Worm (Caenorhabditis elegans): ENCODE measurements around the gene C24A3.4.

Gene C24A3.4

DNA sequence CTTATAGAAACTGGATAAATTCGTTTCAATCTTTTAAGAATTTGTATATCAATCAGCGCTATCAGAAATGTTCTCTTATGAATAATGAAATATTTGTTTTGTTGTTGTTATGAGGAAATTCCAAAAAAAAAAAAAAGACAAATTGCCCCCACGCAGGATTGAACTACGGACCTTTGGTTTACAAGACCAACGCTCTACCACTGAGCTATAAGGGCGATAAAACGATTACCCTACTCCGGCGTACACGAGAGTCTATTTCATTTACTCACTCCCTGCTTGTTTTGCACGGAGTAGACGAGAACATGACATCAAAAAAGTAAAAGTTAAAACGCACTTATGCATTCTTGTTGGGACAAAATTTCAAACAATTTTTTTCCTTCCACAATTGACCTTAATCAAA, 32.1 kb downstream of the C24A3.4 start:
- peak; percentile 10 for TF ChIP-seq sma-3 (GFP tag; optimal IDR thresholded peaks at IDR 0.05)
- TF ChIP-seq nhr-10 (tag; optimal IDR thresholded peaks at IDR 0.05), result no peak
- TF ChIP-seq ztf-1 (GFP tag; conservative IDR thresholded peaks at IDR 0.05), result no peak
- peak; percentile 42 for TF ChIP-seq sma-9 (GFP tag; optimal IDR thresholded peaks at IDR 0.05)
- no peak for TF ChIP-seq sma-9 (tag; optimal IDR thresholded peaks at IDR 0.05)
- TF ChIP-seq crh-2 (tag; optimal IDR thresholded peaks at IDR 0.05), result peak; percentile 4
- TF ChIP-seq unc-55 (GFP tag; optimal IDR thresholded peaks at IDR 0.05), result no peak
- peak; percentile 26 for TF ChIP-seq nhr-21 (tag; optimal IDR thresholded peaks at IDR 0.05)
- peak; percentile 25 for TF ChIP-seq fos-1 (tag; optimal IDR thresholded peaks at IDR 0.05)

DNA sequence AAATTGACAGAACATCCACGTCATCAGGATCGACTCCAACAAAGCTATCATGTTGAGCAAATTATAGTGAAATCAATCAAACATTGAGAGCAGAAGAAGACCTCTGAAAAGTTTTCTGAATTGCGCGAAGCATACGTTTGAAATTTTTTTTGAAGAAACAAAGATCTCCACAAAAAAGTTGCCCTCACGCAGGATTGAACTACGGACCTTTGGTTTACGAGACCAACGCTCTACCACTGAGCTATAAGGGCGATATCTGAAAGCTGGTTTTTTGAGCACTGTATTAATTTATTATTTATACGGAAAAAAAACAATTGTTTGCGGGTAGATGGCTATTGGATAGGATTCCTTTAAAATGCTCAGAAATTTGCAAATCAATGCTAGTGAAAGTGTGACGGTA, 33.3 kb downstream of the C24A3.4 start:
- no peak for TF ChIP-seq zag-1 (tag; optimal IDR thresholded peaks at IDR 0.05)
- no peak for TF ChIP-seq nhr-21 (tag; optimal IDR thresholded peaks at IDR 0.05)
- no peak for TF ChIP-seq crh-2 (tag; optimal IDR thresholded peaks at IDR 0.05)
- no peak for TF ChIP-seq egl-27 (tag; optimal IDR thresholded peaks at IDR 0.05)
- no peak for TF ChIP-seq nhr-129 (tag; optimal IDR thresholded peaks at IDR 0.05)
- TF ChIP-seq mbf-1 (tag; optimal IDR thresholded peaks at IDR 0.05), result no peak
- TF ChIP-seq nhr-237 (tag; optimal IDR thresholded peaks at IDR 0.05), result no peak
- TF ChIP-seq blmp-1 (tag; optimal IDR thresholded peaks at IDR 0.05; ENCODE audit: insufficient read depth), result no peak
- no peak for TF ChIP-seq ztf-4 (tag; optimal IDR thresholded peaks at IDR 0.05)
- TF ChIP-seq lin-13 (GFP tag; optimal IDR thresholded peaks at IDR 0.05), result no peak
- TF ChIP-seq R02D3.7 (tag; optimal IDR thresholded peaks at IDR 0.05), result no peak
- TF ChIP-seq fos-1 (tag; optimal IDR thresholded peaks at IDR 0.05), result no peak
- no peak for TF ChIP-seq nhr-10 (tag; optimal IDR thresholded peaks at IDR 0.05)
- no peak for TF ChIP-seq elt-1 (tag; optimal IDR thresholded peaks at IDR 0.05)
- no peak for TF ChIP-seq nhr-23 (tag; optimal IDR thresholded peaks at IDR 0.05)
- no peak for TF ChIP-seq elt-3 (tag; optimal IDR thresholded peaks at IDR 0.05)
- no peak for TF ChIP-seq unc-39 (tag; optimal IDR thresholded peaks at IDR 0.05)
- TF ChIP-seq nhr-11 (tag; optimal IDR thresholded peaks at IDR 0.05), result no peak
- TF ChIP-seq unc-55 (GFP tag; optimal IDR thresholded peaks at IDR 0.05), result no peak
- no peak for TF ChIP-seq F13H6.1 (tag; optimal IDR thresholded peaks at IDR 0.05)

DNA sequence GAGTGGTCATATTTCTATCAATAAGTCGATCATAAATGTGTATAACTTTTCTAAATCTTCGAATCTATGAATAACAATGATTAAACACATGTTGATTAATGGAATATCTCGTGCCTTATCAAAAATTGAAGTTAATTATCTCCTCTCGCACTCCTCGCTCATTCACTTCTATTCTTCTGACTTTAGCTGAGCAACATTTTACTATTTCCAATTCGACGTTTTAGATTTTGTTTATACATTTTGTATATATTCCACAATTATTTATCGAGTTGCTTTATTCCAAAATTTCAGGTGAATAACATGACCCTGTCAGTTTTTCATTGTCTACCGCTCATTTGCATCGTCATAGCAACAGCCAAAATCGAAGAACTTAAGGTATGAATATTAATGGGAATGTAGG, 35.1 kb downstream of the C24A3.4 start, which contains the start of gene T25B6.3:
T25B6.3 (plus strand) TSS at position 301 of the 400 bp plus-strand sequence.
- no peak for TF ChIP-seq zag-1 (tag; optimal IDR thresholded peaks at IDR 0.05)

DNA sequence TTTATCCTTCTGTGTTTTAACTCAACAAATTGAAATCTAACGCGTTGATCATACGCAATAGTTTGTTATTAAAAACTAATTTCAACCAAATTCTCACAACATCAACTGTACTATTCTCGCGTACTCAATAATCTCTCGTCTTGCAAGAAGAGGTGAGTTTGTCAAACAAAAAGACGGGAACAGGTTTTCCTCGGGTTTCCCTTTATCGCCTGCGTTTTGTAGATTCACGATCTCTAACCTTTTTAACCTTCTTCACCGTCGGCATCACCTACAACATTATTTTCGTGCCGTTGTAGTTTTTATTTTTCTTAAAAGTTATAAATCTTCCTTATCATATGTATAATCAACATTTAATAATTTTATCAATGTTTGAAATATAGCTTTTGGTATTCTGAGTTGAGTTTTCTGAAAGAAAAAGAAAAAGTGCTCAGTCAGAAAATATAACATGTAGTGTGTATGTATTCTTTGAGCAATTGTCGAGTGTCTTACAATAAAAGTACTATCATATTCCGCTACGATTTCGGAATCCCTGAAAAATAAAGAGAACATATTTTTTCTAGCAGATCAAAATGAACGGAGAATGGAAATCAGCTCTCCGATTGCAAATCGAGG, 36.8 kb downstream of the C24A3.4 start, which contains the start of gene snf-12:
snf-12 (plus strand) TSS at position 562 of the 612 bp plus-strand sequence.
- TF ChIP-seq lin-39 (tag; optimal IDR thresholded peaks at IDR 0.05), result no peak
- TF ChIP-seq sma-3 (GFP tag; optimal IDR thresholded peaks at IDR 0.05), result peak; percentile 35
- TF ChIP-seq egl-27 (tag; optimal IDR thresholded peaks at IDR 0.05), result no peak
- no peak for TF ChIP-seq nhr-6 (tag; optimal IDR thresholded peaks at IDR 0.05)
- TF ChIP-seq nhr-11 (tag; optimal IDR thresholded peaks at IDR 0.05), result no peak
- TF ChIP-seq ztf-1 (GFP tag; conservative IDR thresholded peaks at IDR 0.05), result no peak
- peak; percentile 63 for TF ChIP-seq nhr-25 (tag; optimal IDR thresholded peaks at IDR 0.05)
- TF ChIP-seq aly-2 (tag; optimal IDR thresholded peaks at IDR 0.05), result no peak
- TF ChIP-seq skn-1 (tag; optimal IDR thresholded peaks at IDR 0.05), result no peak
- TF ChIP-seq elt-3 (tag; optimal IDR thresholded peaks at IDR 0.05), result no peak

DNA sequence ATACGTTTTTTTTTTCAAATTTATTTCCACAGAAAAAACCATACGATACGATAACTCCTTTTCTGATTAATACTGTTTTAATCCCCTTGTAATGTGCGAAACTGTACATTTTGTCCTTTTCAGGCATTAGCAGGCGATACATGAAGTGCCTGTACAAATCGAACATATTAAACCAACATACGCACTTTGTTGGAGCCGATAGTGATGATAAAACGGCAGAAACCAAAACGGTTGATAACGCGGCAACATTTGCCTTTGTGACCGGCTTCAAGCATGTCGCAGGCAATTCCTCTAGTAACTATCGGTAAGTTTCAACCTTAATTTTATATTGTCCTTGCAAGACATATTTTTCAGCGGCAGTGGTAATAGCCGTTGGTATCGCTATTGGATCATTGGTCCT, 42.1 kb downstream of the C24A3.4 start, which contains the start of gene nep-22:
nep-22 (plus strand) TSS at position 245 of the 400 bp plus-strand sequence.
- TF ChIP-seq fos-1 (tag; optimal IDR thresholded peaks at IDR 0.05), result peak; percentile 86
- TF ChIP-seq ztf-1 (GFP tag; conservative IDR thresholded peaks at IDR 0.05), result no peak

DNA sequence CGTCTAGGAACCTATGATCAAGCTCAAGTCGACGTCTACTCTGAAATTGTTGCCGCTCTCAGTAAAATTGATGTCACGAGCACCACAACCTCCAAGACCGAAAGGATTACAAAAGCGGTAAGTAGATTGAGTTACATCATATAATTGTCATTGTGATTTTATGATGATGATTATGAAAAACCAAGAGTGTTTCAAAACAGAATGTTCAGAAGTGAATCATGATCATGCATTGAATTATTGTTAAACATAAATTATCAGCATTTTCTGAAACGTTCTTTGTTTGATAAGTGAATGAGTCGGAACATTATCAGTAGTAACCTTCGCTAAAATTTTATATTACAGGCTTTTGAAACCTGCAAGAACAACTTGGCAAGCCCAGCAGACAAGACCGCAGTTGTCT, 42.9 kb downstream of the C24A3.4 start:
- TF ChIP-seq fos-1 (tag; optimal IDR thresholded peaks at IDR 0.05) (peak; percentile 84), skn-1 (tag; optimal IDR thresholded peaks at IDR 0.05) (peak; percentile 65), nhr-129 (tag; optimal IDR thresholded peaks at IDR 0.05) (peak; percentile 50), mbf-1 (tag; optimal IDR thresholded peaks at IDR 0.05) (no peak), crh-2 (tag; optimal IDR thresholded peaks at IDR 0.05) (peak; percentile 40), nhr-21 (tag; optimal IDR thresholded peaks at IDR 0.05) (no peak)

DNA sequence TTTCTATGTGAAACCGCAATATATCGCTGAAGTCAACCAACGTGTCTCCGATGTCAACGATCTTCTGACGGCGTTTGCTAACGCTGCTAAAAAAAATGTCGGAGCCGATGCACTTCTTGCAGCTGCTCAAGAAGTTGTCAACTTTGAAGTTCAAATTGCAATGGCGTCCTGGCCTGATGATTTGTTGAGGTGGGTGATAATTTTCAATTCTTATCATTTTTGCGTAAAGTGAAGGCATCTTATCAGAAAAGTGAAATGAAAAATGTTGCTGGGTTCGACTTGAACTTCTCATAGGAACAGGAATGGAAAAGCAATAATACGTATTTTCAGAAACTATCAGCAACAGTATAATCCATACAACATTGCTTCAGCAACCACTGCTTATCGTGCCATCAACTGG, 44.0 kb downstream of the C24A3.4 start:
- TF ChIP-seq sma-9 (GFP tag; optimal IDR thresholded peaks at IDR 0.05) (peak; percentile 12), sma-9 (tag; optimal IDR thresholded peaks at IDR 0.05) (no peak), fos-1 (tag; optimal IDR thresholded peaks at IDR 0.05) (peak; percentile 72), lin-39 (tag; optimal IDR thresholded peaks at IDR 0.05) (no peak), nhr-10 (tag; optimal IDR thresholded peaks at IDR 0.05) (no peak)
